Fruit fly (Drosophila melanogaster): ENCODE measurements around the gene CG11600.

Gene CG11600

DNA sequence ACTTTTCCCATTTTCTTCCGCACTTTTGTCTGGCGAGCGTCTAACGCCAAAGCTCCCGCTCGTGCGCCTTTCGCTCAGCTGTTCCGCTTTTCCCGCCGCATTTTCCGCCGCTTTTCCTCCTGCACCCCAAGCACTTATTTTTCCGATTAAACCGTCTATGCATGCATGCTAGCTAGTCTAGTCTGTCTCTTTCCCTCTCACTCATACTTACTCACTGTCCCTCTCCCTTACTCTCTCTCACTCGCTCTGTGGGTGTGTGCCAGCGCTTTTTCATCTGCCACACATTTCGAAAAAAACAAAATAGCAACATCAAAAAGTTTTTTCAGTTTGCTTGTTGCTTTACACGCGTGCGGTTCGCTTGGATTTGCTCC, 17.9 kb downstream of the CG11600 start, which contains the start of gene CG6225:
Gene CG6225 (plus strand): TSS at position 325 of the 371 bp plus-strand sequence.
- TF ChIP-seq fd85E (GFP tag; optimal IDR thresholded peaks at IDR 0.05) (no peak), Sox14 (GFP tag; optimal IDR thresholded peaks at IDR 0.05) (no peak), Blimp-1 (GFP tag; optimal IDR thresholded peaks at IDR 0.05) (no peak), CG34406 (GFP tag; optimal IDR thresholded peaks at IDR 0.05) (no peak), acj6 (GFP tag; optimal IDR thresholded peaks at IDR 0.05) (no peak), Hr38 (GFP tag; optimal IDR thresholded peaks at IDR 0.05) (no peak)

DNA sequence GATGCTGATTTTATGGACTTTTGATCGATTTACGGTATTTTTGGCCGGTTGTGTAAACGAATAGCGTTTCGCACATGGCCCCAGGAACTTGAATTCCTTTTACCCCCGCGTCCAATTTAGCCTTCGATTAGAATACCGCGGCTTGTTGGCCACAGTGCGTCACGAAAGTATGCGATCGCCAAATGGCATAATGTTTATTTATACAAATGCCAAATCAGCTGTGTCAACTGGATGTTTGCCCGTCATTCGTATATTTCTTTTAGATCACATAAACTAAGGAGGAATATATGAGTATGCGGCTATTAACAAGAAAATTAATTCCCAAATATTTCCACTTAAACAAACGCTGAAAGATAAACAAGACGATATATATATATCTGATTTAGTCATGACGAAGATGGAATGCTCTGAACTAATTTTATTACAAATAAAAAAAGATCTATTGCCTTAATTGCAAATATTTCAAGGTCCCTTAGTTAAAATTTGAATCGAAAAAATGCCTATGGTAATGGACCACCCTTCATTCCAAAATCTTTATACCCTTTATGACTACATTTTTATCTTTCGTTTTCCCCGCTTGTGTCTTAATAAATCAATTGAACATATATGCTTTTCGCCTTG, 20.7 kb downstream of the CG11600 start:
- TF ChIP-seq Sox15 (GFP tag; optimal IDR thresholded peaks at IDR 0.05) (no peak), CG6276 (GFP tag; optimal IDR thresholded peaks at IDR 0.05) (no peak), Lpt (GFP tag; optimal IDR thresholded peaks at IDR 0.05) (no peak), svp (GFP tag) (peak; percentile 12), fkh (GFP tag; optimal IDR thresholded peaks at IDR 0.05) (peak; percentile 63), Hr38 (GFP tag; optimal IDR thresholded peaks at IDR 0.05) (no peak), Eip78C (GFP tag) (no peak), CG8119 (GFP tag; IDR thresholded peaks at IDR 0.05) (no peak), lz (GFP tag; optimal IDR thresholded peaks at IDR 0.05) (no peak)

DNA sequence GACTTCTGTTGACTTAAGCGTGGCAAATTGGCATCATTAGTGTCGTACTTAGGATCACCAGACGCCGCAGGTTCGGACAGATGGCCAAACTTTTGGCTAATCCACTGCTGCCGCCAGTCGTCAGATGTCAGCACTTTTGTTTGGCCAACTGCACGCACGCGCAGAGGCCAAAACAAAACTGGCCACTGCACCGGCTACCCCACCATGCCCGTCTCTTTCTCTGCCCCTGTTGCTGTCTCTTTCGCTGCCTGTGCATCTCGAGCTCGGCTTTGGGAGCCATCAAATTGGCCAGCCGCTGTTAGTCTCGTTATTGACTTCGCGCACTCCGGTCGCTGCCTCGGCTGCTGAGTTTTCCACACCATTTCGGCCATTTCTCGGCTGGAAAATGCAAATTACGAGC, 26.2 kb downstream of the CG11600 start, which contains the start of gene CG14395:
Gene CG14395 (plus strand): TSS at position 301 of the 400 bp plus-strand sequence.
- peak; percentile 36; the same call in 1 of the 3 replicates for TF ChIP-seq eg (GFP tag; IDR thresholded peaks at IDR 0.05)
- no peak for TF ChIP-seq Smox (GFP tag; optimal IDR thresholded peaks at IDR 0.05)
- no peak for TF ChIP-seq CG7368 (GFP tag; optimal IDR thresholded peaks at IDR 0.05)
- TF ChIP-seq Sox15 (GFP tag; optimal IDR thresholded peaks at IDR 0.05): no peak

DNA sequence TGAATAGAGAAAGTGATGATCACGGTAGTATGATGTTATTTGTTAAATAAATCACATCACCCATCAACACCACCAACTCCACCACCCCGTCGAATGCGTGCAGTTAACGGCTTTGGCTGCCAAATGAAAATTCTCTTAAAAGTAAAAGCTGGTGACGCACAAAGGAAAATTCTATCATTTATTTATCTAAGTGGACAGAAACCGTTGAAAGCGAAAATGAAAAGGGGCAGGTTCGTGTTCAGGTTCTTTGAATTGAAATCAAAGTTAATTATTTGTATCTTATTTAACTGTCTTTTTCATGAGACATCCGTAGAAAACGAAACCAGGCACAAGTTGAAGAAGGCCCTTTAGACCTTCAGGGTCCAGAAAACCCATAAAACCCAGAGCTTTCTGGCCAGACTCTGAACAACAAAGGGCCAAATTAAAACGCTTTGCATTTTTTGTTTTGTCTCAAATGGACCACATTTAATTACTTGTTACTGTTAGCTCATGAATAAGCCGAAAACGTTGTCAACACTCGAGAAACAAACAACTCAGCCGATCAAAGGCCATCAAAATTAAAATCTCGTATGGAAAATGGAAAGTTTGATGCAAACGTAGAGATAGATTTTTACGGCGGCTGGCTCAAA, 30.0 kb downstream of the CG11600 start:
- TF ChIP-seq achi (GFP tag; optimal IDR thresholded peaks at IDR 0.05) (no peak), Smox (GFP tag; optimal IDR thresholded peaks at IDR 0.05) (no peak), eg (GFP tag; IDR thresholded peaks at IDR 0.05) (no peak), CG3032 (tag; optimal IDR thresholded peaks at IDR 0.05) (no peak), CG6276 (GFP tag; optimal IDR thresholded peaks at IDR 0.05) (no peak), CG8319 (GFP tag; optimal IDR thresholded peaks at IDR 0.05) (no peak), Lpt (GFP tag; optimal IDR thresholded peaks at IDR 0.05) (no peak), ss (GFP tag; optimal IDR thresholded peaks at IDR 0.05) (no peak), acj6 (GFP tag; optimal IDR thresholded peaks at IDR 0.05) (no peak), CG6792 (GFP tag; optimal IDR thresholded peaks at IDR 0.05) (no peak), Blimp-1 (GFP tag; optimal IDR thresholded peaks at IDR 0.05) (no peak)

DNA sequence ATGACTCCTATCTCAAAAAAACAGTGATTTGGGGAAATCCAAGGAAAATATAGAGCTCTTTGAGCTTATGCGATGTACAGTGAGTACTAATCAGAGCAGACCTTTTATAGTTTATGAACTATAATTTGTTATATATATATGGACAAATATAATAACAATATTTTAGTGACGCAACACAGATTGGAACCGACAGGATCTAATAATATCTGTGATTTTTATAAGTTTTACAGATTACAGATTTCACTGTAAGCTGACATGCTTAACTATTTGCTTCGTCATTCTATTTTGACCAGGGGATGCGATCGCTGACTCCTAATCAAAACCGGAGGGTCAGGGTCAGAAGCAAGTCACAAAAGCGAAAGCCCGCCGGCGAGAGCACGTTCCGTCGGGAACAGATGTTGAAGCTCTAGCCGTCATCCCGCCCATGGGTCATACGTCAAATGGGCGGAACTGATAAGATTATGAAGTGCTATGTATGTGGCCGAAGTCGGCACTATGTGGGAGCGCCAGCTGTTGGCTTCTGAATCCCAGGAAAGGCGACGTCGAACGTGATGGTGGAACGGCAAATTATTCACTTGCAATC, 37.8 kb downstream of the CG11600 start, which contains the start of gene Gnmt:
Gene Gnmt (plus strand): TSS at position 568 of the 583 bp plus-strand sequence.
- TF ChIP-seq svp (GFP tag) (peak; percentile 98), pdm3 (GFP tag; optimal IDR thresholded peaks at IDR 0.05) (no peak), Gug (GFP tag; IDR thresholded peaks at IDR 0.05) (no peak)

DNA sequence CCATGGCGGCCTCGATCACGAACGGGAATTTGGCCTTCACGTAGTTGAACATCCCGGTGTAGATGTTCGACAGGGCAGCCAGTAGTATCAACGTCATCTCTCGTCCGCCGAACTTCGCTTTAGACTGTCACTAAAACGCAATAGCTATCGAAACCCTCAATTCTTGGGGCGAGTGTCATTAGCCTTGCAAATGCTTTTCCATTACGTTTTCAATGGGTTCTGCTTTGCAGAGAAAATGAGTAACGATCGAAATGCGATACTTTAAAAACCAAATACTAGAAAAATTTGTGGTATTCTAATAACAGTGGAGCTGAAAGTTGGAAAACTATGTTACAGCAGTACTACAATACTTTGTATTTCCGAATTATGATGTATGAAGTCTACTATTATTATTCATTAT, 39.8 kb downstream of the CG11600 start, which contains the start of gene CG43630:
Gene CG43630 (minus strand): TSS at position 101 of the 400 bp plus-strand sequence.
- TF ChIP-seq esn (GFP tag; optimal IDR thresholded peaks at IDR 0.05) (no peak), dsx (GFP tag; optimal IDR thresholded peaks at IDR 0.05; ENCODE audit: poor library complexity, severe bottlenecking) (no peak), CG4318 (GFP tag; optimal IDR thresholded peaks at IDR 0.05) (no peak), svp (GFP tag) (no peak), CG34406 (GFP tag; optimal IDR thresholded peaks at IDR 0.05) (no peak), CG10669 (GFP tag; optimal IDR thresholded peaks at IDR 0.05) (no peak), fkh (GFP tag; optimal IDR thresholded peaks at IDR 0.05) (no peak), CG7368 (GFP tag; optimal IDR thresholded peaks at IDR 0.05) (no peak), CG11902 (GFP tag; optimal IDR thresholded peaks at IDR 0.05) (no peak), Ets21C (GFP tag; optimal IDR thresholded peaks at IDR 0.05) (no peak), salr (GFP tag; optimal IDR thresholded peaks at IDR 0.05) (no peak), CG32006 (GFP tag; optimal IDR thresholded peaks at IDR 0.05) (no peak), Sox102F (GFP tag; optimal IDR thresholded peaks at IDR 0.05) (no peak), vri (GFP tag; optimal IDR thresholded peaks at IDR 0.05) (no peak), Met (GFP tag; optimal IDR thresholded peaks at IDR 0.05) (no peak), CG9139 (GFP tag; optimal IDR thresholded peaks at IDR 0.05) (no peak), CG6808 (GFP tag; optimal IDR thresholded peaks at IDR 0.05) (no peak), OdsH (GFP tag; optimal IDR thresholded peaks at IDR 0.05) (no peak)
